Worm (Caenorhabditis elegans) whole organism, late embryonic: ENCODE results near the gene mig-17.
A peak's percentile ranks its signal among the peaks of the same experiment; 100 is the strongest.

ENCODE experiments used
- C08G9.2 ChIP-seq: sonication (generic microtip); optimal IDR thresholded peaks from 2 replicates; lab custom pipeline; 2016; ENCODE audit warnings: mild to moderate bottlenecking, missing genetic modification characterization, moderate library complexity, missing compliant biosample characterization
- F13H6.1 ChIP-seq: sonication (generic microtip); optimal IDR thresholded peaks from 2 replicates; lab custom pipeline; 2016; ENCODE audit warnings: missing genetic modification characterization, missing compliant biosample characterization
- T23F11.4 ChIP-seq: fragments of 200-800 bp; sonication (Bioruptor generic); optimal IDR thresholded peaks from 2 replicates; lab custom pipeline; 2018; ENCODE audit warnings: mild to moderate bottlenecking, missing genetic modification characterization, missing compliant biosample characterization
- ama-1 ChIP-seq: fragments of 150-350 bp; optimal IDR thresholded peaks from 2 replicates; lab custom pipeline; 2014
- ceh-14 ChIP-seq: sonication (generic microtip); optimal IDR thresholded peaks from 2 replicates; lab custom pipeline; 2016; ENCODE audit warnings: missing genotype, missing genetic modification characterization, missing compliant biosample characterization
- ceh-19 ChIP-seq: fragments of 200-800 bp; sonication (Bioruptor generic); optimal IDR thresholded peaks from 2 replicates; lab custom pipeline; 2018; ENCODE audit warnings: mild to moderate bottlenecking, missing genetic modification characterization, missing compliant biosample characterization
- ceh-22 ChIP-seq: sonication (generic microtip); optimal IDR thresholded peaks from 2 replicates; lab custom pipeline; 2017; ENCODE audit warnings: missing biosample characterization, missing genetic modification characterization
- ceh-24 ChIP-seq: sonication (generic microtip); optimal IDR thresholded peaks from 2 replicates; lab custom pipeline; 2016; ENCODE audit warnings: mild to moderate bottlenecking, missing genetic modification characterization, missing compliant biosample characterization
- ceh-30 ChIP-seq: fragments of 150-350 bp; optimal IDR thresholded peaks from 2 replicates; lab custom pipeline; 2014; ENCODE audit warnings: missing biosample characterization, missing genetic modification characterization
- ceh-45 ChIP-seq: fragments of 200-800 bp; sonication (Bioruptor generic); IDR thresholded peaks from 2 replicates; pipeline ENCODE4 v1.3.6; 2022; ENCODE audit warnings: missing genetic modification reagents, missing genetic modification characterization, missing compliant biosample characterization
- ceh-48 ChIP-seq: sonication (generic microtip); optimal IDR thresholded peaks from 2 replicates; lab custom pipeline; 2016; ENCODE audit warnings: missing genetic modification characterization, inconsistent platforms, missing compliant biosample characterization
- elt-2 ChIP-seq: sonication (generic microtip); optimal IDR thresholded peaks from 2 replicates; lab custom pipeline; 2016; ENCODE audit warnings: missing genetic modification reagents, missing genetic modification characterization, missing compliant biosample characterization
- elt-4 ChIP-seq: sonication (generic microtip); optimal IDR thresholded peaks from 2 replicates; lab custom pipeline; 2016; ENCODE audit warnings: missing genetic modification characterization, missing compliant biosample characterization
- eyg-1 ChIP-seq: sonication (generic microtip); optimal IDR thresholded peaks from 2 replicates; lab custom pipeline; 2016; ENCODE audit warnings: missing genotype, missing genetic modification characterization, missing compliant biosample characterization
- fax-1 ChIP-seq: sonication (generic microtip); optimal IDR thresholded peaks from 2 replicates; lab custom pipeline; 2016; ENCODE audit warnings: missing genotype, missing genetic modification characterization, missing compliant biosample characterization
- fkh-10 ChIP-seq: fragments of 150-350 bp; optimal IDR thresholded peaks from 2 replicates; lab custom pipeline; 2014; ENCODE audit warnings: missing biosample characterization, missing genetic modification reagents, missing genetic modification characterization
- hlh-13 ChIP-seq: fragments of 200-800 bp; sonication (Bioruptor generic); optimal IDR thresholded peaks from 2 replicates; lab custom pipeline; 2018; ENCODE audit warnings: mild to moderate bottlenecking, missing genetic modification characterization, missing compliant biosample characterization
- hlh-15 ChIP-seq: sonication (generic microtip); optimal IDR thresholded peaks from 2 replicates; lab custom pipeline; 2016; ENCODE audit warnings: missing genetic modification characterization, missing compliant biosample characterization
- hlh-8 ChIP-seq: sonication (generic microtip); optimal IDR thresholded peaks from 2 replicates; lab custom pipeline; 2016; ENCODE audit warnings: missing genotype, missing genetic modification characterization, missing compliant biosample characterization
- lin-11 ChIP-seq: fragments of 200-800 bp; sonication (Bioruptor generic); optimal IDR thresholded peaks from 2 replicates; lab custom pipeline; 2018; ENCODE audit warnings: mild to moderate bottlenecking, missing genetic modification characterization, missing compliant biosample characterization
- madf-2 ChIP-seq: sonication (generic microtip); optimal IDR thresholded peaks from 2 replicates; lab custom pipeline; 2017; ENCODE audit warnings: missing genetic modification characterization, missing compliant biosample characterization
- mec-3 ChIP-seq: sonication (generic microtip); optimal IDR thresholded peaks from 2 replicates; lab custom pipeline; 2016; ENCODE audit warnings: borderline replicate concordance, missing genetic modification characterization, missing compliant biosample characterization
- nfya-1 ChIP-seq: sonication (generic microtip); optimal IDR thresholded peaks from 2 replicates; lab custom pipeline; 2017; ENCODE audit warnings: missing genetic modification characterization, mild to moderate bottlenecking, missing compliant biosample characterization, antibody characterized with exemption, moderate library complexity
- nhr-232 ChIP-seq: sonication (generic microtip); optimal IDR thresholded peaks from 2 replicates; lab custom pipeline; 2016; ENCODE audit warnings: missing genetic modification characterization, missing compliant biosample characterization
- pag-3 ChIP-seq: sonication (generic microtip); optimal IDR thresholded peaks from 2 replicates; lab custom pipeline; 2016; ENCODE audit warnings: missing compliant biosample characterization, missing genetic modification characterization, borderline replicate concordance
- pat-9 ChIP-seq: fragments of 200-800 bp; sonication (Bioruptor generic); optimal IDR thresholded peaks from 2 replicates; lab custom pipeline; 2018; ENCODE audit warnings: mild to moderate bottlenecking, missing genetic modification characterization, moderate library complexity, missing compliant biosample characterization
- pros-1 ChIP-seq: fragments of 150-350 bp; optimal IDR thresholded peaks from 2 replicates; lab custom pipeline; 2014; ENCODE audit warnings: missing biosample characterization, missing genetic modification reagents, missing genetic modification characterization
- sdc-2 ChIP-seq: sonication (generic microtip); optimal IDR thresholded peaks from 2 replicates; lab custom pipeline; 2016; ENCODE audit warnings: missing genotype, missing genetic modification characterization, missing compliant biosample characterization
- sox-2 ChIP-seq: fragments of 200-800 bp; sonication (Bioruptor generic); IDR thresholded peaks from 2 replicates; pipeline ENCODE4 v1.3.6; 2022; ENCODE audit warnings: missing genetic modification reagents, missing genetic modification characterization, missing compliant biosample characterization
- sox-4 ChIP-seq: sonication (generic microtip); optimal IDR thresholded peaks from 2 replicates; lab custom pipeline; 2017; ENCODE audit warnings: mild to moderate bottlenecking, missing genetic modification characterization, inconsistent platforms, missing compliant biosample characterization
- tbx-2 ChIP-seq: sonication (generic microtip); optimal IDR thresholded peaks from 2 replicates; lab custom pipeline; 2016; ENCODE audit warnings: missing genetic modification characterization, missing compliant biosample characterization
- tbx-7 ChIP-seq: sonication (generic microtip); optimal IDR thresholded peaks from 2 replicates; lab custom pipeline; 2016; ENCODE audit warnings: missing genotype, missing genetic modification characterization, missing compliant biosample characterization
- unc-3 ChIP-seq, 2 experiments: fragments of 200-800 bp in 1 of 2; sonication (Bioruptor generic) in 1 of 2; sonication (generic microtip) in 1 of 2; conservative IDR thresholded peaks in 1 of 2; optimal IDR thresholded peaks in 1 of 2; 2 replicates each; pipeline versions ENCODE4 v1.3.6 to Lab custom; 2016 to 2022; ENCODE audit warnings: missing compliant biosample characterization in 2 of 2, missing genetic modification characterization in 2 of 2, missing genetic modification reagents in 1 of 2
- unc-42 ChIP-seq: sonication (generic microtip); optimal IDR thresholded peaks from 2 replicates; lab custom pipeline; 2016; ENCODE audit warnings: missing genotype, missing genetic modification characterization, missing compliant biosample characterization
- unc-86 ChIP-seq: sonication (generic microtip); optimal IDR thresholded peaks from 2 replicates; lab custom pipeline; 2016; ENCODE audit warnings: missing genetic modification characterization, missing compliant biosample characterization
- zip-5 ChIP-seq: sonication (generic microtip); optimal IDR thresholded peaks from 2 replicates; lab custom pipeline; 2016; ENCODE audit warnings: missing genetic modification characterization, missing compliant biosample characterization

mig-17 gene

DNA sequence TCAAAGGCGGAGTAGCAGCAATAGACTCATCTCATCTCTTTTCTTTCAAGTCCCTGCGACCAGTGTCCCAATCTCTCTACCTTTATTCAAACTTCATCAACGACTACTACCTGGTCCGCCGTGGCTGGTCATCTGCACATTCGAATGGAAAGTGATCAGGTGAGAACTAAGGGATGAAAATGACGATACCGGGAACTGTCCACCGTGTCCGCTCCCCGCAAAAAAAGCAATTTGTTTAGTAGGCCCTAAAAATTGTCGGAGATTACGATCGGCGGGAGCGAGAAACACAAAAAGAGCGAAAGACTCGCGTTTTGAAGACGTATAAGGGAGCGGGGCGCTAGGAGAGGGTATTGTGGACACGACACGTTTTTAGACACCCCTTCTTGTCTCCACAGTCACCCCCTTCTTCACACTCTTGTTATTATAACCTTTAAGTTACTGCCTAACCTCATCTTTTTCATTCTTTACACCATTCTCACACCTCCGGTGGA lies 16.5 kb downstream of the mig-17 start, which contains the start of gene zipt-16:
Gene zipt-16, plus strand, starts transcription at position 51 of the 491 bp plus-strand sequence.
- TF ChIP-seq elt-4 (tag; lab: Kevin White, UChicago), result peak; percentile 2
- no peak for TF ChIP-seq mec-3 (tag; lab: Kevin White, UChicago)
- no peak for TF ChIP-seq ceh-30

DNA sequence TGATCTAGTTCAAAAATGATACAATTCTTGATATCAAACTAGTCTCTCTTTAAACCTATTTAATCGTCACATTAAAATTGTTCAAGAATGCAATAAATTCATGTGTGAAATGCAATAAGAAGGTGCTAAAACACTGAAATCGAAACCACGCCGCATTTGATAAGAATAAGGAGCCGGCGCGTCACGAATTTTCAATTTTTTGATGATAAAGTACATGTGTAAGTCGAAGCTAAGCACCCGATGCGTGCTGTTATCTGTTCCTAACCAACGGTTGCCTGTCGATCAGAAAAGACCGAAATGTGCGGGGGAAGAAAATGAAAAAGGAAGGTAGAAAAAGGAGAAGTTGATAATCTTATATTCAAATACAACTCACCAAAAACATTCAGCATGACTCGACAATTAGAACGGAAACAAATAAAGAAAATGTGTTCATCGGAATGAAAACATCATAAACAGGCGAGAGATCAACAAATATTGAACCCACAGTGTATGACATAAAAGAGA lies 23.8 kb downstream of the mig-17 start, which contains the start of gene aat-6:
Gene aat-6, minus strand, starts transcription at position 454 of the 504 bp plus-strand sequence.
- TF ChIP-seq unc-42 (no peak), hlh-15 (tag; lab: Kevin White, UChicago) (no peak), ama-1 (lab: Kevin White, UChicago) (no peak), sox-2 (GFP tag; lab: Robert Waterston, UW) (no peak), ceh-22 (no peak), pros-1 (tag; lab: Kevin White, UChicago) (no peak), sox-4 (tag; lab: Kevin White, UChicago) (no peak), nhr-232 (tag; lab: Kevin White, UChicago) (no peak), ceh-48 (tag; lab: Kevin White, UChicago) (no peak)
- TF ChIP-seq, all 69 proteins: peak for 0

- TF ChIP-seq elt-4 (tag; lab: Kevin White, UChicago), result no peak
- no peak for TF ChIP-seq elt-2 (tag; lab: Kevin White, UChicago)
- TF ChIP-seq pat-9 (tag; lab: Kevin White, UChicago), result no peak
- TF ChIP-seq nfya-1 (tag; lab: Kevin White, UChicago), result no peak
- no peak for TF ChIP-seq unc-3 (GFP tag; conservative IDR thresholded peaks at IDR 0.05; lab: Robert Waterston, UW)
- TF ChIP-seq unc-3 (tag; optimal IDR thresholded peaks at IDR 0.05; lab: Kevin White, UChicago), result no peak
- TF ChIP-seq ceh-14 (tag; lab: Kevin White, UChicago), result no peak
- no peak for TF ChIP-seq ceh-30
- TF ChIP-seq fkh-10 (GFP tag; lab: Kevin White, UChicago), result no peak
- no peak for TF ChIP-seq hlh-13
- TF ChIP-seq ceh-24 (tag; lab: Kevin White, UChicago), result no peak
- TF ChIP-seq unc-86 (tag; lab: Kevin White, UChicago), result no peak
- no peak for TF ChIP-seq mec-3 (tag; lab: Kevin White, UChicago)
- no peak for TF ChIP-seq C08G9.2
- TF ChIP-seq ceh-48 (tag; lab: Kevin White, UChicago), result no peak
- TF ChIP-seq T23F11.4 (GFP tag; lab: Kevin White, UChicago), result no peak
- TF ChIP-seq tbx-7 (tag; lab: Kevin White, UChicago), result no peak
- TF ChIP-seq ceh-45 (GFP tag; lab: Robert Waterston, UW), result no peak
- no peak for TF ChIP-seq fax-1 (tag; lab: Kevin White, UChicago)
Measured at ce11 chrV:11472209-11472608, 25.7 kb downstream of the mig-17 start, which contains the start of the genes nas-20 and nas-21. Gene nas-20, minus strand, starts transcription at chrV:11472309. Gene nas-21, plus strand, starts transcription at chrV:11472564.

DNA sequence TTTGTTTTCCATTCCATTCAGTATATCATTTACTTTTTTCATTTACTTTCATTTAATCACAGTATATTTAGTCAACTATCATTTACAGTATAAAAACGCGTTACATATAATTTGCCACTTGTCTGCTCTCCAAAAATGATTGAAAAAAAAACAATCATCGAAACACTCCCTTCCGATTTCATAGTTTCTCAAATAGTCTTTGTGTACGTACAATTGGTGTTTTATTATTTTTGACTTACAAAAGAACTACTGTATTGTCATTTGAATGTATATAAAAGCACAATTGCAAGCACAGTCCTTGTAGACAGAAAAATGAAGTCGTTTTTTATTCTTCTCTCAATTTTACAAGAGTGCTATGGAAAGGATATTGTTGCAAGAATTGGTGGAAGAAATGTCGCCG lies 27.9 kb downstream of the mig-17 start, which contains the start of gene nas-22:
Gene nas-22, plus strand, starts transcription at position 301 of the 400 bp plus-strand sequence.
- TF ChIP-seq sox-2 (GFP tag; lab: Robert Waterston, UW) (no peak), ceh-14 (tag; lab: Kevin White, UChicago) (no peak), F13H6.1 (no peak), ceh-19 (GFP tag; lab: Kevin White, UChicago) (no peak), nhr-232 (tag; lab: Kevin White, UChicago) (no peak), eyg-1 (tag; lab: Kevin White, UChicago) (no peak), ceh-24 (tag; lab: Kevin White, UChicago) (no peak), lin-11 (tag; lab: Kevin White, UChicago) (no peak), sdc-2 (tag; lab: Kevin White, UChicago) (no peak), pag-3 (tag; lab: Kevin White, UChicago) (no peak), elt-4 (tag; lab: Kevin White, UChicago) (no peak), T23F11.4 (GFP tag; lab: Kevin White, UChicago) (no peak), fkh-10 (GFP tag; lab: Kevin White, UChicago) (no peak), madf-2 (tag; lab: Kevin White, UChicago) (no peak), tbx-2 (tag; lab: Kevin White, UChicago) (no peak), hlh-8 (tag; lab: Kevin White, UChicago) (no peak), zip-5 (no peak)
- TF ChIP-seq, all 69 proteins: peak for 0
